Worm (Caenorhabditis elegans) whole organism, L1 larva: ENCODE data around the gene F28C10.3.

Source experiments
- ama-1 ChIP-seq: fragments of 150-350 bp; optimal IDR thresholded peaks from 2 replicates; lab custom pipeline; 2014
- elt-3 ChIP-seq, 6 experiments: fragments of 150-350 bp in 1 of 6; sonication (generic microtip); optimal IDR thresholded peaks; 2 replicates each; lab custom pipeline; 2017 to 2018; ENCODE audit warnings: missing biosample characterization in 6 of 6, missing genetic modification characterization in 6 of 6, inconsistent platforms in 1 of 6
- fkh-4 ChIP-seq: sonication (generic microtip); optimal IDR thresholded peaks from 2 replicates; lab custom pipeline; 2016; ENCODE audit warnings: missing compliant biosample characterization, missing genetic modification characterization, borderline replicate concordance
- fkh-8 ChIP-seq: sonication (generic microtip); optimal IDR thresholded peaks from 2 replicates; lab custom pipeline; 2016; ENCODE audit warnings: mild to moderate bottlenecking, missing genetic modification characterization, missing compliant biosample characterization
- lin-13 ChIP-seq: fragments of 150-350 bp; optimal IDR thresholded peaks from 2 replicates; lab custom pipeline; 2014; ENCODE audit warnings: missing biosample characterization, missing genetic modification reagents, missing genetic modification characterization
- nhr-11 ChIP-seq: fragments of 150-350 bp; optimal IDR thresholded peaks from 2 replicates; lab custom pipeline; 2014; ENCODE audit warnings: missing biosample characterization, missing genetic modification characterization
- nhr-19 ChIP-seq: fragments of 200-800 bp; sonication (Bioruptor generic); conservative IDR thresholded peaks from 2 replicates; pipeline ENCODE4 v1.3.6; 2022; ENCODE audit warnings: missing genetic modification characterization, missing compliant biosample characterization
- nhr-28 ChIP-seq: fragments of 150-350 bp; optimal IDR thresholded peaks from 2 replicates; lab custom pipeline; 2014; ENCODE audit warnings: missing biosample characterization, missing genetic modification characterization
- nhr-77 ChIP-seq: fragments of 150-350 bp; optimal IDR thresholded peaks from 2 replicates; lab custom pipeline; 2014; ENCODE audit warnings: missing biosample characterization, missing genetic modification characterization
- nhr-90 ChIP-seq: sonication (generic microtip); optimal IDR thresholded peaks from 2 replicates; lab custom pipeline; 2016; ENCODE audit warnings: mild to moderate bottlenecking, missing genetic modification characterization, missing compliant biosample characterization; ENCODE audit not compliant: poor library complexity
- pqm-1 ChIP-seq: sonication (generic microtip); optimal IDR thresholded peaks from 3 replicates; lab custom pipeline; 2017; ENCODE audit warnings: missing biosample characterization, missing genetic modification characterization
- unc-130 ChIP-seq: fragments of 150-350 bp; optimal IDR thresholded peaks from 2 replicates; lab custom pipeline; 2017; ENCODE audit warnings: missing biosample characterization, missing genetic modification characterization, inconsistent platforms
- unc-98 ChIP-seq: fragments of 200-800 bp; sonication (Bioruptor generic); IDR thresholded peaks from 2 replicates; pipeline ENCODE4 v1.3.6; 2022; ENCODE audit warnings: missing genetic modification characterization, missing compliant biosample characterization
- ztf-11 ChIP-seq, 2 experiments: sonication (generic microtip); optimal IDR thresholded peaks; 2 replicates each; lab custom pipeline; 2016 to 2017; ENCODE audit warnings: missing genetic modification characterization in 2 of 2, missing biosample characterization in 1 of 2, missing compliant biosample characterization in 1 of 2

DNA sequence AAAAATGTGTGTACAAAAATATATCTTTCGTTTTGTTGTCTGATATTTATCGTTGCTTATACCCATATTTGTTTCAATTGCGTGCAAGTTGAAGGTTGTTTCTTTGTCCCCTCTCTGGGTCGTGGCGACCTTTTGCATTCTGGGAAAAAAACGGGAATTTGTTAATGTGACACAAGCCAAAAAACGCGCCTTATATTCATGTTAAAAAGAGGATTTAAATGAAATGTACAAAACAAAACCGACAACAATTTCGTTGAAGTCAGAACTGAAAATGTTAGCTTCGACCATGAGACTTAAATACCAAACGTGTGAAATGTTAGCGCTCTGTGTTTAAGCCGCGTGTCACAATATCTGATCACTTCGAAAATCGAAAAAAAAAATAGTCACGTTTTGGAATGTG, 11.1 kb downstream of the F28C10.3 start:
- no peak for TF ChIP-seq nhr-19
- no peak for TF ChIP-seq nhr-77 (tag; lab: Kevin White, UChicago)
- no peak for TF ChIP-seq ztf-11 (tag; optimal IDR thresholded peaks at IDR 0.05; lab: Kevin White, UChicago)
- no peak for TF ChIP-seq pqm-1
- TF ChIP-seq nhr-11 (tag; lab: Kevin White, UChicago) = no peak
- no peak for TF ChIP-seq unc-130 (tag; lab: Kevin White, UChicago)
- TF ChIP-seq elt-3 (tag; optimal IDR thresholded peaks at IDR 0.05; lab: Kevin White, UChicago) = no peak
- no peak for TF ChIP-seq unc-98 (GFP tag; lab: Robert Waterston, UW)
- no peak for TF ChIP-seq nhr-90 (tag; lab: Kevin White, UChicago)
- TF ChIP-seq fkh-8 = no peak
- no peak for TF ChIP-seq lin-13 (GFP tag; lab: Kevin White, UChicago)
- no peak for TF ChIP-seq nhr-28 (tag; lab: Kevin White, UChicago)
- no peak for TF ChIP-seq ama-1 (lab: Kevin White, UChicago)
- TF ChIP-seq fkh-4 = no peak
